Worm (Caenorhabditis elegans) whole organism, late embryonic: ENCODE results near the gene ZK154.1.

ENCODE experiments used
- C08G9.2 ChIP-seq: sonication (generic microtip); optimal IDR thresholded peaks from 2 replicates; lab custom pipeline; 2016; ENCODE audit warnings: mild to moderate bottlenecking, missing genetic modification characterization, moderate library complexity, missing compliant biosample characterization
- F13H6.1 ChIP-seq: sonication (generic microtip); optimal IDR thresholded peaks from 2 replicates; lab custom pipeline; 2016; ENCODE audit warnings: missing genetic modification characterization, missing compliant biosample characterization
- K09A11.1 ChIP-seq: sonication (generic microtip); optimal IDR thresholded peaks from 2 replicates; lab custom pipeline; 2017; ENCODE audit warnings: antibody characterized with exemption, mild to moderate bottlenecking, missing genetic modification characterization, missing compliant biosample characterization; ENCODE audit not compliant: insufficient read depth
- T23F11.4 ChIP-seq: fragments of 200-800 bp; sonication (Bioruptor generic); optimal IDR thresholded peaks from 2 replicates; lab custom pipeline; 2018; ENCODE audit warnings: mild to moderate bottlenecking, missing genetic modification characterization, missing compliant biosample characterization
- Y22D7AL.16 ChIP-seq: sonication (generic microtip); optimal IDR thresholded peaks from 2 replicates; lab custom pipeline; 2016; ENCODE audit warnings: missing genetic modification characterization, missing compliant biosample characterization
- ahr-1 ChIP-seq: sonication (generic microtip); optimal IDR thresholded peaks from 2 replicates; lab custom pipeline; 2016; ENCODE audit warnings: missing genetic modification characterization, missing compliant biosample characterization
- ceh-18 ChIP-seq: sonication (generic microtip); optimal IDR thresholded peaks from 2 replicates; lab custom pipeline; 2016; ENCODE audit warnings: missing genetic modification characterization, missing compliant biosample characterization
- ceh-19 ChIP-seq: fragments of 200-800 bp; sonication (Bioruptor generic); optimal IDR thresholded peaks from 2 replicates; lab custom pipeline; 2018; ENCODE audit warnings: mild to moderate bottlenecking, missing genetic modification characterization, missing compliant biosample characterization
- ceh-2 ChIP-seq: sonication (generic microtip); optimal IDR thresholded peaks from 2 replicates; lab custom pipeline; 2016; ENCODE audit warnings: missing genotype, missing genetic modification characterization, missing compliant biosample characterization
- ceh-22 ChIP-seq: sonication (generic microtip); optimal IDR thresholded peaks from 2 replicates; lab custom pipeline; 2017; ENCODE audit warnings: missing biosample characterization, missing genetic modification characterization
- ceh-31 ChIP-seq: sonication (generic microtip); optimal IDR thresholded peaks from 2 replicates; lab custom pipeline; 2016; ENCODE audit warnings: missing genetic modification characterization, missing compliant biosample characterization
- ceh-34 ChIP-seq: sonication (generic microtip); optimal IDR thresholded peaks from 2 replicates; lab custom pipeline; 2016; ENCODE audit warnings: mild to moderate bottlenecking, missing genetic modification characterization, missing compliant biosample characterization
- ceh-45 ChIP-seq: fragments of 200-800 bp; sonication (Bioruptor generic); IDR thresholded peaks from 2 replicates; pipeline ENCODE4 v1.3.6; 2022; ENCODE audit warnings: missing genetic modification reagents, missing genetic modification characterization, missing compliant biosample characterization
- ceh-48 ChIP-seq: sonication (generic microtip); optimal IDR thresholded peaks from 2 replicates; lab custom pipeline; 2016; ENCODE audit warnings: missing genetic modification characterization, inconsistent platforms, missing compliant biosample characterization
- che-1 ChIP-seq: sonication (generic microtip); optimal IDR thresholded peaks from 2 replicates; lab custom pipeline; 2016; ENCODE audit warnings: mild to moderate bottlenecking, missing genetic modification characterization, missing compliant biosample characterization
- dmd-4 ChIP-seq: sonication (generic microtip); optimal IDR thresholded peaks from 2 replicates; lab custom pipeline; 2016; ENCODE audit warnings: borderline replicate concordance, missing genetic modification characterization, missing compliant biosample characterization
- dve-1 ChIP-seq: sonication (generic microtip); optimal IDR thresholded peaks from 2 replicates; lab custom pipeline; 2017; ENCODE audit warnings: antibody characterized with exemption, mild to moderate bottlenecking, missing genetic modification characterization, missing compliant biosample characterization
- elt-2 ChIP-seq: sonication (generic microtip); optimal IDR thresholded peaks from 2 replicates; lab custom pipeline; 2016; ENCODE audit warnings: missing genetic modification reagents, missing genetic modification characterization, missing compliant biosample characterization
- ets-4 ChIP-seq: sonication (generic microtip); optimal IDR thresholded peaks from 2 replicates; lab custom pipeline; 2016; ENCODE audit warnings: missing genetic modification characterization, missing compliant biosample characterization
- eyg-1 ChIP-seq: sonication (generic microtip); optimal IDR thresholded peaks from 2 replicates; lab custom pipeline; 2016; ENCODE audit warnings: missing genotype, missing genetic modification characterization, missing compliant biosample characterization
- fkh-10 ChIP-seq: fragments of 150-350 bp; optimal IDR thresholded peaks from 2 replicates; lab custom pipeline; 2014; ENCODE audit warnings: missing biosample characterization, missing genetic modification reagents, missing genetic modification characterization
- hlh-13 ChIP-seq: fragments of 200-800 bp; sonication (Bioruptor generic); optimal IDR thresholded peaks from 2 replicates; lab custom pipeline; 2018; ENCODE audit warnings: mild to moderate bottlenecking, missing genetic modification characterization, missing compliant biosample characterization
- hlh-30 ChIP-seq: sonication (generic microtip); optimal IDR thresholded peaks from 2 replicates; lab custom pipeline; 2017; ENCODE audit warnings: antibody characterized with exemption, missing genetic modification characterization, missing compliant biosample characterization; ENCODE audit not compliant: insufficient read depth
- hlh-8 ChIP-seq: sonication (generic microtip); optimal IDR thresholded peaks from 2 replicates; lab custom pipeline; 2016; ENCODE audit warnings: missing genotype, missing genetic modification characterization, missing compliant biosample characterization
- lim-6 ChIP-seq: sonication (generic microtip); optimal IDR thresholded peaks from 2 replicates; lab custom pipeline; 2016; ENCODE audit warnings: missing genetic modification characterization, missing compliant biosample characterization
- madf-2 ChIP-seq: sonication (generic microtip); optimal IDR thresholded peaks from 2 replicates; lab custom pipeline; 2017; ENCODE audit warnings: missing genetic modification characterization, missing compliant biosample characterization
- mec-3 ChIP-seq: sonication (generic microtip); optimal IDR thresholded peaks from 2 replicates; lab custom pipeline; 2016; ENCODE audit warnings: borderline replicate concordance, missing genetic modification characterization, missing compliant biosample characterization
- nfya-1 ChIP-seq: sonication (generic microtip); optimal IDR thresholded peaks from 2 replicates; lab custom pipeline; 2017; ENCODE audit warnings: missing genetic modification characterization, mild to moderate bottlenecking, missing compliant biosample characterization, antibody characterized with exemption, moderate library complexity
- nhr-11 ChIP-seq: fragments of 150-350 bp; optimal IDR thresholded peaks from 2 replicates; lab custom pipeline; 2014; ENCODE audit warnings: missing biosample characterization, missing genetic modification characterization
- nhr-232 ChIP-seq: sonication (generic microtip); optimal IDR thresholded peaks from 2 replicates; lab custom pipeline; 2016; ENCODE audit warnings: missing genetic modification characterization, missing compliant biosample characterization
- npax-4 ChIP-seq: sonication (generic microtip); optimal IDR thresholded peaks from 2 replicates; lab custom pipeline; 2016; ENCODE audit warnings: missing genetic modification characterization, missing compliant biosample characterization
- odd-2 ChIP-seq: sonication (generic microtip); optimal IDR thresholded peaks from 2 replicates; lab custom pipeline; 2017; ENCODE audit warnings: antibody characterized with exemption, mild to moderate bottlenecking, missing genetic modification characterization, missing compliant biosample characterization
- pag-3 ChIP-seq: sonication (generic microtip); optimal IDR thresholded peaks from 2 replicates; lab custom pipeline; 2016; ENCODE audit warnings: missing compliant biosample characterization, missing genetic modification characterization, borderline replicate concordance
- pax-1 ChIP-seq: fragments of 150-350 bp; optimal IDR thresholded peaks from 2 replicates; lab custom pipeline; 2014; ENCODE audit warnings: missing biosample characterization, missing genetic modification characterization
- pqm-1 ChIP-seq: sonication (generic microtip); optimal IDR thresholded peaks from 2 replicates; lab custom pipeline; 2016; ENCODE audit warnings: missing genetic modification characterization, missing compliant biosample characterization
- ref-2 ChIP-seq: sonication (generic microtip); optimal IDR thresholded peaks from 2 replicates; lab custom pipeline; 2016; ENCODE audit warnings: missing genetic modification characterization, missing compliant biosample characterization
- sdc-2 ChIP-seq: sonication (generic microtip); optimal IDR thresholded peaks from 2 replicates; lab custom pipeline; 2016; ENCODE audit warnings: missing genotype, missing genetic modification characterization, missing compliant biosample characterization
- sox-2 ChIP-seq: fragments of 200-800 bp; sonication (Bioruptor generic); IDR thresholded peaks from 2 replicates; pipeline ENCODE4 v1.3.6; 2022; ENCODE audit warnings: missing genetic modification reagents, missing genetic modification characterization, missing compliant biosample characterization
- sox-4 ChIP-seq: sonication (generic microtip); optimal IDR thresholded peaks from 2 replicates; lab custom pipeline; 2017; ENCODE audit warnings: mild to moderate bottlenecking, missing genetic modification characterization, inconsistent platforms, missing compliant biosample characterization
- syd-9 ChIP-seq: sonication (generic microtip); optimal IDR thresholded peaks from 2 replicates; lab custom pipeline; 2016; ENCODE audit warnings: mild to moderate bottlenecking, missing genetic modification characterization, moderate library complexity, missing compliant biosample characterization
- tbx-2 ChIP-seq: sonication (generic microtip); optimal IDR thresholded peaks from 2 replicates; lab custom pipeline; 2016; ENCODE audit warnings: missing genetic modification characterization, missing compliant biosample characterization
- tbx-7 ChIP-seq: sonication (generic microtip); optimal IDR thresholded peaks from 2 replicates; lab custom pipeline; 2016; ENCODE audit warnings: missing genotype, missing genetic modification characterization, missing compliant biosample characterization
- ttx-3 ChIP-seq: sonication (generic microtip); optimal IDR thresholded peaks from 2 replicates; lab custom pipeline; 2016; ENCODE audit warnings: missing genetic modification reagents, missing genetic modification characterization, missing compliant biosample characterization
- unc-42 ChIP-seq: sonication (generic microtip); optimal IDR thresholded peaks from 2 replicates; lab custom pipeline; 2016; ENCODE audit warnings: missing genotype, missing genetic modification characterization, missing compliant biosample characterization
- unc-86 ChIP-seq: sonication (generic microtip); optimal IDR thresholded peaks from 2 replicates; lab custom pipeline; 2016; ENCODE audit warnings: missing genetic modification characterization, missing compliant biosample characterization
- ztf-16 ChIP-seq: sonication (generic microtip); optimal IDR thresholded peaks from 2 replicates; lab custom pipeline; 2017; ENCODE audit warnings: missing genetic modification characterization, missing compliant biosample characterization

The ZK154.1 gene

ce11 chrX:7791802-7792201, 12.4 kb downstream of the ZK154.1 start:
- TF ChIP-seq odd-2 (tag; lab: Kevin White, UChicago) (no peak), unc-86 (tag; lab: Kevin White, UChicago) (no peak), pag-3 (tag; lab: Kevin White, UChicago) (no peak), fkh-10 (GFP tag; lab: Kevin White, UChicago) (no peak), lim-6 (tag; lab: Kevin White, UChicago) (no peak), nhr-232 (tag; lab: Kevin White, UChicago) (no peak), F13H6.1 (tag; lab: Kevin White, UChicago) (no peak), tbx-7 (tag; lab: Kevin White, UChicago) (no peak), K09A11.1 (tag; lab: Kevin White, UChicago) (no peak), pqm-1 (no peak), syd-9 (tag; lab: Kevin White, UChicago) (no peak), ceh-22 (tag; lab: Kevin White, UChicago) (no peak), elt-2 (tag; lab: Kevin White, UChicago) (no peak)

ce11 chrX:7793377-7794041, 14.1 kb downstream of the ZK154.1 start, which contains the start of gene ZK154.6:
Gene ZK154.6 (minus strand): TSS chrX:7793563.
- TF ChIP-seq nfya-1 (tag; lab: Kevin White, UChicago) (peak; percentile 16), ceh-48 (peak; percentile 57), ceh-2 (tag; lab: Kevin White, UChicago) (no peak), hlh-30 (tag; lab: Kevin White, UChicago) (peak; percentile 73)

DNA sequence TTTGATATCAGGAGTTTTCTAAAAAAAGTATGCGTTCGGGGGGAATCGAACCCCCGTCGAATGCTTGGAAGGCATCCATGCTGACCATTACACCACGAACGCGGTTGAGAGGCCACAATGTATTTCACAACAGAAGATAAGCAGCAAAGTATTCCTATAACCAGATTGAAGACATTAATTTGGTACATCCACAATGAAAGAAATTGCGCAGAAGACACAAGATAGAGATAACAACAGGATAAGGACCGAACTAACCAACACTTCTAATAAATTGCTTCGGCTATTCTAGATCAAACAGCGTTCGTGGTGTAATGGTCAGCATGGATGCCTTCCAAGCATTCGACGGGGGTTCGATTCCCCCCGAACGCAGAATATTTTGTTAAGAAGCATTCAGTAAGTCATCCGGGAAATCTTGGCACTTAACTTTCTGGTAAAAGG, 14.9 kb downstream of the ZK154.1 start:
- TF ChIP-seq sox-2 (GFP tag; lab: Robert Waterston, UW), result no peak
- no peak for TF ChIP-seq elt-2 (tag; lab: Kevin White, UChicago)
- TF ChIP-seq ref-2 (tag; lab: Kevin White, UChicago), result peak; percentile 32
- TF ChIP-seq ceh-45 (GFP tag; lab: Robert Waterston, UW), result no peak
- TF ChIP-seq ceh-34 (tag; lab: Kevin White, UChicago), result no peak
- TF ChIP-seq ttx-3, result no peak
- no peak for TF ChIP-seq fkh-10 (GFP tag; lab: Kevin White, UChicago)
- no peak for TF ChIP-seq mec-3 (tag; lab: Kevin White, UChicago)
- TF ChIP-seq ceh-18, result no peak
- TF ChIP-seq pqm-1, result no peak
- peak; percentile 23 for TF ChIP-seq Y22D7AL.16 (tag; lab: Kevin White, UChicago)
- TF ChIP-seq unc-86 (tag; lab: Kevin White, UChicago), result no peak
- no peak for TF ChIP-seq nhr-11 (tag; lab: Kevin White, UChicago)
- TF ChIP-seq dmd-4 (tag; lab: Kevin White, UChicago), result no peak
- no peak for TF ChIP-seq lim-6 (tag; lab: Kevin White, UChicago)
- peak; percentile 38 for TF ChIP-seq che-1 (tag; lab: Kevin White, UChicago)
- no peak for TF ChIP-seq hlh-13
- TF ChIP-seq nhr-232 (tag; lab: Kevin White, UChicago), result peak; percentile 12
- no peak for TF ChIP-seq pax-1 (tag; lab: Kevin White, UChicago)
- TF ChIP-seq unc-42 (tag; lab: Kevin White, UChicago), result no peak
- TF ChIP-seq madf-2, result no peak
- TF ChIP-seq npax-4 (tag; lab: Kevin White, UChicago), result no peak
- no peak for TF ChIP-seq sdc-2 (tag; lab: Kevin White, UChicago)
- TF ChIP-seq ceh-2 (tag; lab: Kevin White, UChicago), result peak; percentile 15
- TF ChIP-seq C08G9.2 (tag; lab: Kevin White, UChicago), result no peak
- no peak for TF ChIP-seq sox-4 (tag; lab: Kevin White, UChicago)
- TF ChIP-seq ahr-1 (tag; lab: Kevin White, UChicago), result no peak
- TF ChIP-seq hlh-8 (tag; lab: Kevin White, UChicago), result no peak
- no peak for TF ChIP-seq dve-1 (tag; lab: Kevin White, UChicago)
- no peak for TF ChIP-seq ceh-22 (tag; lab: Kevin White, UChicago)
- no peak for TF ChIP-seq nfya-1 (tag; lab: Kevin White, UChicago)
- no peak for TF ChIP-seq eyg-1
- TF ChIP-seq ceh-31 (tag; lab: Kevin White, UChicago), result no peak
- TF ChIP-seq tbx-7 (tag; lab: Kevin White, UChicago), result no peak
- TF ChIP-seq T23F11.4 (GFP tag; lab: Kevin White, UChicago), result no peak
- TF ChIP-seq syd-9 (tag; lab: Kevin White, UChicago), result no peak
- no peak for TF ChIP-seq ets-4
- peak; percentile 16 for TF ChIP-seq ceh-19
- TF ChIP-seq tbx-2, result no peak
- TF ChIP-seq ztf-16 (tag; lab: Kevin White, UChicago), result peak; percentile 7
